Worm (Caenorhabditis elegans) whole organism, late embryonic: ENCODE data around the gene best-19.

Source experiments
- T23F11.4 ChIP-seq: fragments of 200-800 bp; sonication (Bioruptor generic); optimal IDR thresholded peaks from 2 replicates; lab custom pipeline; 2018; ENCODE audit warnings: mild to moderate bottlenecking, missing genetic modification characterization, missing compliant biosample characterization
- ceh-24 ChIP-seq: sonication (generic microtip); optimal IDR thresholded peaks from 2 replicates; lab custom pipeline; 2016; ENCODE audit warnings: mild to moderate bottlenecking, missing genetic modification characterization, missing compliant biosample characterization
- fkh-6 ChIP-seq: sonication (generic microtip); optimal IDR thresholded peaks from 2 replicates; lab custom pipeline; 2016; ENCODE audit warnings: missing genetic modification characterization, missing compliant biosample characterization
- pqm-1 ChIP-seq: sonication (generic microtip); optimal IDR thresholded peaks from 2 replicates; lab custom pipeline; 2016; ENCODE audit warnings: missing genetic modification characterization, missing compliant biosample characterization

- no peak for TF ChIP-seq fkh-6 (tag; lab: Kevin White, UChicago)
- TF ChIP-seq pqm-1 = no peak
- no peak for TF ChIP-seq T23F11.4 (GFP tag; lab: Kevin White, UChicago)
- TF ChIP-seq ceh-24 (tag; lab: Kevin White, UChicago) = no peak
Observed at ce11 chrIV:298204-298603, 14.8 kb downstream of the best-19 start, which contains the start of gene pnp-1.
